Worm (Caenorhabditis elegans): ENCODE measurements around the gene Y43C5B.2.

ce11 chrIV:10387113-10387512 lies 35.0 kb upstream of the Y43C5B.2 start, which contains the start of gene nfu-1:
- no peak for TF ChIP-seq mel-28 (tag; optimal IDR thresholded peaks at IDR 0.05; ENCODE audit: borderline replicate concordance)
- no peak for TF ChIP-seq zim-3 (tag; optimal IDR thresholded peaks at IDR 0.05)
- TF ChIP-seq nhr-179 (tag; optimal IDR thresholded peaks at IDR 0.05) = no peak
- TF ChIP-seq chd-7 (tag; optimal IDR thresholded peaks at IDR 0.05) = no peak
- TF ChIP-seq madf-8 (GFP tag; conservative IDR thresholded peaks at IDR 0.05) = no peak
- no peak for TF ChIP-seq ets-4 (GFP tag; optimal IDR thresholded peaks at IDR 0.05)
